Worm (Caenorhabditis elegans): Measurements from ENCODE around the gene F46C5.1.
A peak's percentile ranks its signal among the peaks of the same experiment; 100 is the strongest.

DNA sequence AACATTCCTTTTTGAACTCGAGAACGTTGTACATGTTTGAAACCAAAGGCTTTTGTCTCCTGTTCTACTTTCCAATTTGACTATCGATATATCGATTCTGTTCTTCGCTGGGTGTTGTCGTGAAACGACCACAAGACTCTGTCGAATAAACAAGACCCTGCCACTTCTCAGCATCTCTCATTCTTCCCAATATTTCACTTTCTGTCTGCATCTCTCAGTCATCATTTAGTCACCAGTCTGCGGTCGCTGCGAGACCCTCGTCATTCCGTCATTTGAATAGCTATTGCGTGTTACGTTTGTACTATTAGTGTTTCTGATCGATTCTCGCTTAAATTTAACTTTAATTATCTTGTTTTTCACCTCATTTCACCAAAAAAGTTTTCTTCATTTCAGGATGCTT lies 33.6 kb downstream of the F46C5.1 start:
- TF ChIP-seq lsy-2 (tag; optimal IDR thresholded peaks at IDR 0.05) (peak; percentile 93 to 94), fos-1 (tag; optimal IDR thresholded peaks at IDR 0.05) (peak; percentile 90)

All from whole organism, L1 larva.